Worm (Caenorhabditis elegans) whole organism, mixed stage, embryonic: ENCODE measurements around the gene F11E6.11.

Experiments used
- bed-3 ChIP-seq: fragments of 200-800 bp; sonication (Bioruptor generic); optimal IDR thresholded peaks from 3 replicates; lab custom pipeline; 2018; ENCODE audit warnings: mild to moderate bottlenecking, missing genetic modification characterization, moderate library complexity, missing compliant biosample characterization
- blmp-1 ChIP-seq: fragments of 150-350 bp; optimal IDR thresholded peaks from 2 replicates; lab custom pipeline; 2014; ENCODE audit warnings: missing biosample characterization, missing genetic modification characterization
- ceh-43 ChIP-seq: fragments of 200-800 bp; sonication (Bioruptor generic); optimal IDR thresholded peaks from 2 replicates; lab custom pipeline; 2018; ENCODE audit warnings: mild to moderate bottlenecking, missing genetic modification characterization, moderate library complexity, missing compliant biosample characterization
- ceh-83 ChIP-seq: fragments of 200-800 bp; sonication (Bioruptor generic); optimal IDR thresholded peaks from 2 replicates; lab custom pipeline; 2018; ENCODE audit warnings: mild to moderate bottlenecking, missing genetic modification characterization, missing compliant biosample characterization
- ces-1 ChIP-seq: fragments of 150-350 bp; optimal IDR thresholded peaks from 2 replicates; lab custom pipeline; 2014; ENCODE audit warnings: missing biosample characterization, missing genetic modification reagents, missing genetic modification characterization
- cnd-1 ChIP-seq: fragments of 200-800 bp; sonication (Bioruptor generic); optimal IDR thresholded peaks from 2 replicates; lab custom pipeline; 2018; ENCODE audit warnings: mild to moderate bottlenecking, missing genetic modification characterization, missing compliant biosample characterization
- drap-1 ChIP-seq: fragments of 200-800 bp; sonication (Bioruptor generic); optimal IDR thresholded peaks from 3 replicates; lab custom pipeline; 2018; ENCODE audit warnings: mild to moderate bottlenecking, missing genetic modification characterization, missing compliant biosample characterization
- elt-1 ChIP-seq: sonication (generic microtip); optimal IDR thresholded peaks from 2 replicates; lab custom pipeline; 2017; ENCODE audit warnings: missing genetic modification characterization, mild to moderate bottlenecking, missing compliant biosample characterization, antibody characterized with exemption, moderate library complexity, borderline replicate concordance; ENCODE audit not compliant: insufficient read depth
- elt-3 ChIP-seq: fragments of 150-350 bp; optimal IDR thresholded peaks from 2 replicates; lab custom pipeline; 2014; ENCODE audit warnings: missing biosample characterization, missing genetic modification characterization
- flh-1 ChIP-seq: fragments of 200-800 bp; sonication (Bioruptor generic); optimal IDR thresholded peaks from 2 replicates; lab custom pipeline; 2018; ENCODE audit warnings: mild to moderate bottlenecking, missing genetic modification characterization, moderate library complexity, missing compliant biosample characterization
- ham-2 ChIP-seq: fragments of 200-800 bp; sonication (Bioruptor generic); optimal IDR thresholded peaks from 2 replicates; lab custom pipeline; 2018; ENCODE audit warnings: mild to moderate bottlenecking, missing genetic modification characterization, missing compliant biosample characterization
- hlh-1 ChIP-seq: fragments of 150-350 bp; optimal IDR thresholded peaks from 2 replicates; lab custom pipeline; 2014; ENCODE audit warnings: missing biosample characterization, missing genetic modification reagents, missing genetic modification characterization
- lin-13 ChIP-seq: fragments of 150-350 bp; optimal IDR thresholded peaks from 2 replicates; lab custom pipeline; 2014; ENCODE audit warnings: missing biosample characterization, missing genetic modification characterization
- lin-32 ChIP-seq: fragments of 200-800 bp; sonication (Bioruptor generic); optimal IDR thresholded peaks from 2 replicates; lab custom pipeline; 2018; ENCODE audit warnings: mild to moderate bottlenecking, missing genetic modification characterization, missing compliant biosample characterization
- lsy-2 ChIP-seq: fragments of 150-350 bp; optimal IDR thresholded peaks from 2 replicates; lab custom pipeline; 2014; ENCODE audit warnings: missing biosample characterization, missing genetic modification characterization
- mab-5 ChIP-seq: fragments of 150-350 bp; optimal IDR thresholded peaks from 2 replicates; lab custom pipeline; 2014; ENCODE audit warnings: missing biosample characterization, missing genetic modification characterization
- mls-2 ChIP-seq: sonication (generic microtip); optimal IDR thresholded peaks from 2 replicates; lab custom pipeline; 2016; ENCODE audit warnings: mild to moderate bottlenecking, missing genetic modification characterization, moderate library complexity, missing compliant biosample characterization
- nhr-2 ChIP-seq: fragments of 150-350 bp; optimal IDR thresholded peaks from 2 replicates; lab custom pipeline; 2014; ENCODE audit warnings: missing biosample characterization, missing genetic modification characterization
- nhr-237 ChIP-seq: fragments of 150-350 bp; optimal IDR thresholded peaks from 2 replicates; lab custom pipeline; 2014; ENCODE audit warnings: missing biosample characterization, missing genetic modification characterization
- nhr-28 ChIP-seq: fragments of 150-350 bp; optimal IDR thresholded peaks from 2 replicates; lab custom pipeline; 2014; ENCODE audit warnings: missing biosample characterization, missing genetic modification characterization
- nhr-76 ChIP-seq: sonication (generic microtip); optimal IDR thresholded peaks from 2 replicates; lab custom pipeline; 2017; ENCODE audit warnings: missing biosample characterization, missing genetic modification characterization
- pha-4 ChIP-seq: fragments of 150-350 bp; optimal IDR thresholded peaks from 2 replicates; lab custom pipeline; 2018; ENCODE audit warnings: missing biosample characterization, missing genetic modification reagents, missing genetic modification characterization
- sem-2 ChIP-seq: fragments of 200-800 bp; sonication (Bioruptor generic); optimal IDR thresholded peaks from 2 replicates; lab custom pipeline; 2018; ENCODE audit warnings: mild to moderate bottlenecking, missing genetic modification characterization, missing compliant biosample characterization
- snpc-4 ChIP-seq: fragments of 150-350 bp; optimal IDR thresholded peaks from 2 replicates; lab custom pipeline; 2014; ENCODE audit warnings: missing biosample characterization, missing genetic modification characterization
- sptf-1 ChIP-seq: sonication (generic microtip); optimal IDR thresholded peaks from 2 replicates; lab custom pipeline; 2017; ENCODE audit warnings: mild to moderate bottlenecking, missing genetic modification characterization, moderate library complexity, missing compliant biosample characterization
- tbx-8 ChIP-seq: fragments of 200-800 bp; sonication (Bioruptor generic); optimal IDR thresholded peaks from 2 replicates; lab custom pipeline; 2018; ENCODE audit warnings: mild to moderate bottlenecking, missing genetic modification characterization, moderate library complexity, missing compliant biosample characterization
- unc-120 ChIP-seq: sonication (generic microtip); optimal IDR thresholded peaks from 2 replicates; lab custom pipeline; 2017; ENCODE audit warnings: missing genetic modification characterization, missing compliant biosample characterization; ENCODE audit not compliant: poor library complexity, severe bottlenecking
- unc-39 ChIP-seq: fragments of 150-350 bp; optimal IDR thresholded peaks from 2 replicates; lab custom pipeline; 2014; ENCODE audit warnings: missing biosample characterization, missing genetic modification characterization
- zip-8 ChIP-seq: fragments of 150-350 bp; optimal IDR thresholded peaks from 2 replicates; lab custom pipeline; 2014; ENCODE audit warnings: missing biosample characterization, missing genetic modification characterization
- ztf-11 ChIP-seq: fragments of 150-350 bp; optimal IDR thresholded peaks from 2 replicates; lab custom pipeline; 2014; ENCODE audit warnings: missing biosample characterization, missing genetic modification characterization

The F11E6.11 gene

ce11 chrIV:17474047-17474446, 31.4 kb downstream of the F11E6.11 start:
- TF ChIP-seq mab-5 (tag; lab: Kevin White, UChicago) = no peak
- TF ChIP-seq, all 35 proteins: peak for 0

- TF ChIP-seq ztf-11 (tag; lab: Kevin White, UChicago) = no peak
- TF ChIP-seq drap-1 (GFP tag; lab: Kevin White, UChicago) = no peak
- TF ChIP-seq ces-1 = no peak
- no peak for TF ChIP-seq unc-120
- no peak for TF ChIP-seq sptf-1
- TF ChIP-seq elt-1 (tag; lab: Kevin White, UChicago) = no peak
- TF ChIP-seq tbx-8 (GFP tag; lab: Kevin White, UChicago) = no peak
- no peak for TF ChIP-seq sem-2 (GFP tag; lab: Kevin White, UChicago)
- no peak for TF ChIP-seq unc-39 (tag; lab: Kevin White, UChicago)
- TF ChIP-seq flh-1 (GFP tag; lab: Kevin White, UChicago) = no peak
- no peak for TF ChIP-seq ceh-43 (GFP tag; lab: Kevin White, UChicago)
- no peak for TF ChIP-seq bed-3
- no peak for TF ChIP-seq nhr-237
- TF ChIP-seq nhr-28 (tag; lab: Kevin White, UChicago) = no peak
- TF ChIP-seq hlh-1 = no peak
- no peak for TF ChIP-seq cnd-1 (tag; lab: Kevin White, UChicago)
Measured at ce11 chrIV:17475242-17475641, 32.6 kb downstream of the F11E6.11 start, which contains the start of gene F11E6.9. TSS of gene F11E6.9 (minus strand) at chrIV:17475342.

- TF ChIP-seq lin-13 (tag; lab: Kevin White, UChicago) (no peak), elt-3 (tag; lab: Kevin White, UChicago) (no peak), snpc-4 (tag; lab: Kevin White, UChicago) (no peak), blmp-1 (tag; lab: Kevin White, UChicago) (no peak), ceh-43 (GFP tag; lab: Kevin White, UChicago) (no peak), nhr-76 (no peak), lin-32 (no peak), bed-3 (no peak), sptf-1 (no peak), sem-2 (GFP tag; lab: Kevin White, UChicago) (no peak), mab-5 (tag; lab: Kevin White, UChicago) (no peak), zip-8 (tag; lab: Kevin White, UChicago) (no peak), unc-120 (no peak), flh-1 (GFP tag; lab: Kevin White, UChicago) (no peak), ham-2 (GFP tag; lab: Kevin White, UChicago) (no peak), mls-2 (no peak), nhr-2 (no peak), tbx-8 (GFP tag; lab: Kevin White, UChicago) (no peak), nhr-28 (tag; lab: Kevin White, UChicago) (no peak)
Measured at ce11 chrIV:17475743-17476142, 33.1 kb downstream of the F11E6.11 start, which contains the start of gene grl-24. TSS of gene grl-24 (minus strand) at chrIV:17475843.

ce11 chrIV:17483230-17483629, 40.6 kb downstream of the F11E6.11 start, which contains the start of gene rabr-2:
TSS of gene rabr-2 (minus strand) at chrIV:17483330.
- no peak for TF ChIP-seq ceh-83 (GFP tag; lab: Kevin White, UChicago)
- TF ChIP-seq zip-8 (tag; lab: Kevin White, UChicago) = no peak
- TF ChIP-seq nhr-76 = no peak
- no peak for TF ChIP-seq lin-13 (tag; lab: Kevin White, UChicago)
- no peak for TF ChIP-seq flh-1 (GFP tag; lab: Kevin White, UChicago)
- TF ChIP-seq lsy-2 (tag; lab: Kevin White, UChicago) = no peak
- no peak for TF ChIP-seq snpc-4 (tag; lab: Kevin White, UChicago)
- no peak for TF ChIP-seq cnd-1 (tag; lab: Kevin White, UChicago)
- no peak for TF ChIP-seq sem-2 (GFP tag; lab: Kevin White, UChicago)
- TF ChIP-seq bed-3 = no peak
- TF ChIP-seq nhr-237 = no peak
- no peak for TF ChIP-seq drap-1 (GFP tag; lab: Kevin White, UChicago)
- TF ChIP-seq ceh-43 (GFP tag; lab: Kevin White, UChicago) = no peak
- TF ChIP-seq lin-32 = no peak
- TF ChIP-seq ztf-11 (tag; lab: Kevin White, UChicago) = no peak
- TF ChIP-seq tbx-8 (GFP tag; lab: Kevin White, UChicago) = no peak
- no peak for TF ChIP-seq sptf-1
- no peak for TF ChIP-seq ham-2 (GFP tag; lab: Kevin White, UChicago)
- TF ChIP-seq unc-39 (tag; lab: Kevin White, UChicago) = no peak
- no peak for TF ChIP-seq unc-120

- TF ChIP-seq zip-8 (tag; lab: Kevin White, UChicago) (no peak), nhr-237 (no peak), pha-4 (peak; percentile 11), ham-2 (GFP tag; lab: Kevin White, UChicago) (no peak)
Measured at ce11 chrIV:17490679-17491078, 48.1 kb downstream of the F11E6.11 start, which contains the start of gene nas-6. TSS of gene nas-6 (minus strand) at chrIV:17490779.
